Worm (Caenorhabditis elegans) whole organism, L4 larva: ENCODE results near the gene gcy-31.

Source experiments
- D1046.2 ChIP-seq: fragments of 200-800 bp; sonication (Bioruptor generic); IDR thresholded peaks from 2 replicates; pipeline ENCODE4 v1.3.6; 2022; ENCODE audit warnings: missing genetic modification characterization, missing compliant biosample characterization
- F10B5.3 ChIP-seq: sonication (generic microtip); optimal IDR thresholded peaks from 2 replicates; lab custom pipeline; 2016; ENCODE audit warnings: mild to moderate bottlenecking, missing genetic modification characterization, missing compliant biosample characterization
- F26F4.8 ChIP-seq: fragments of 200-800 bp; sonication (Bioruptor generic); conservative IDR thresholded peaks from 2 replicates; pipeline ENCODE4 v1.3.6; 2022; ENCODE audit warnings: missing genetic modification characterization, missing compliant biosample characterization
- F37D6.2 ChIP-seq: sonication (generic microtip); optimal IDR thresholded peaks from 2 replicates; lab custom pipeline; 2016; ENCODE audit warnings: mild to moderate bottlenecking, missing genetic modification characterization, missing compliant biosample characterization
- ZK546.5 ChIP-seq, 2 experiments: sonication (generic microtip); optimal IDR thresholded peaks; 2 replicates each; lab custom pipeline; 2017; ENCODE audit warnings: missing biosample characterization in 2 of 2, missing genetic modification characterization in 2 of 2
- aly-2 ChIP-seq: sonication (generic microtip); optimal IDR thresholded peaks from 2 replicates; lab custom pipeline; 2018; ENCODE audit warnings: missing biosample characterization, missing genetic modification characterization
- arid-1 ChIP-seq: fragments of 200-800 bp; sonication (Bioruptor generic); conservative IDR thresholded peaks from 2 replicates; pipeline ENCODE4 v1.3.6; 2022; ENCODE audit warnings: missing genetic modification reagents, missing genetic modification characterization, missing compliant biosample characterization
- attf-4 ChIP-seq: sonication (generic microtip); optimal IDR thresholded peaks from 3 replicates; lab custom pipeline; 2017; ENCODE audit warnings: missing biosample characterization, missing genetic modification characterization
- ceh-20 ChIP-seq: fragments of 200-800 bp; sonication (Bioruptor generic); IDR thresholded peaks from 2 replicates; pipeline ENCODE4 v1.3.6; 2022; ENCODE audit warnings: missing genetic modification reagents, missing genetic modification characterization, missing compliant biosample characterization
- ceh-32 ChIP-seq: sonication (generic microtip); optimal IDR thresholded peaks from 2 replicates; lab custom pipeline; 2016; ENCODE audit warnings: mild to moderate bottlenecking, missing genetic modification characterization, missing compliant biosample characterization; ENCODE audit not compliant: poor library complexity
- ceh-82 ChIP-seq: sonication (generic microtip); optimal IDR thresholded peaks from 2 replicates; lab custom pipeline; 2017; ENCODE audit warnings: missing biosample characterization, missing genetic modification characterization
- cey-2 ChIP-seq: sonication (generic microtip); optimal IDR thresholded peaks from 3 replicates; lab custom pipeline; 2017; ENCODE audit warnings: missing genetic modification characterization, mild to moderate bottlenecking, missing compliant biosample characterization, antibody characterized with exemption, borderline replicate concordance; ENCODE audit not compliant: insufficient read depth
- daf-12 ChIP-seq: fragments of 150-350 bp; optimal IDR thresholded peaks from 2 replicates; lab custom pipeline; 2014; ENCODE audit warnings: missing biosample characterization, missing genetic modification reagents, missing genetic modification characterization
- dmd-6 ChIP-seq: fragments of 200-800 bp; sonication (Bioruptor generic); IDR thresholded peaks from 2 replicates; pipeline ENCODE4 v1.3.6; 2022; ENCODE audit warnings: missing genetic modification reagents, missing genetic modification characterization, missing compliant biosample characterization
- dpl-1 ChIP-seq: fragments of 150-350 bp; optimal IDR thresholded peaks from 2 replicates; lab custom pipeline; 2014; ENCODE audit warnings: missing biosample characterization, missing genetic modification reagents, missing genetic modification characterization
- duxl-1 ChIP-seq: sonication (generic microtip); optimal IDR thresholded peaks from 2 replicates; lab custom pipeline; 2016; ENCODE audit warnings: mild to moderate bottlenecking, missing genetic modification characterization, moderate library complexity, missing compliant biosample characterization; ENCODE audit not compliant: poor library complexity
- dve-1 ChIP-seq: sonication (generic microtip); optimal IDR thresholded peaks from 2 replicates; lab custom pipeline; 2017; ENCODE audit warnings: antibody characterized with exemption, mild to moderate bottlenecking, missing genetic modification characterization, missing compliant biosample characterization; ENCODE audit not compliant: insufficient read depth
- egl-27 ChIP-seq: sonication (generic microtip); optimal IDR thresholded peaks from 3 replicates; lab custom pipeline; 2017; ENCODE audit warnings: missing biosample characterization, missing genetic modification reagents, missing genetic modification characterization
- egl-43 ChIP-seq: fragments of 200-800 bp; sonication (Bioruptor generic); IDR thresholded peaks from 2 replicates; pipeline ENCODE4 v1.3.6; 2022; ENCODE audit warnings: missing genetic modification reagents, missing genetic modification characterization, missing compliant biosample characterization
- fos-1 ChIP-seq: fragments of 150-350 bp; optimal IDR thresholded peaks from 2 replicates; lab custom pipeline; 2014; ENCODE audit warnings: missing biosample characterization, missing genetic modification characterization
- hif-1 ChIP-seq, 2 experiments: sonication (generic microtip); optimal IDR thresholded peaks; 2 replicates each; lab custom pipeline; 2016 to 2017; ENCODE audit warnings: missing compliant biosample characterization in 2 of 2, missing genetic modification characterization in 2 of 2, missing genetic modification reagents in 2 of 2, missing genotype in 2 of 2, mild to moderate bottlenecking in 1 of 2
- hlh-11 ChIP-seq: fragments of 200-800 bp; sonication (Bioruptor generic); optimal IDR thresholded peaks from 2 replicates; lab custom pipeline; 2018; ENCODE audit warnings: mild to moderate bottlenecking, missing genetic modification characterization, missing compliant biosample characterization
- hlh-30 ChIP-seq: sonication (generic microtip); optimal IDR thresholded peaks from 2 replicates; lab custom pipeline; 2017; ENCODE audit warnings: antibody characterized with exemption, mild to moderate bottlenecking, missing genetic modification characterization, missing compliant biosample characterization; ENCODE audit not compliant: insufficient read depth
- hmg-1.1 ChIP-seq: fragments of 200-800 bp; sonication (Bioruptor generic); IDR thresholded peaks from 2 replicates; pipeline ENCODE4 v1.3.6; 2022; ENCODE audit warnings: missing genetic modification reagents, missing genetic modification characterization, missing compliant biosample characterization
- jun-1 ChIP-seq: fragments of 150-350 bp; optimal IDR thresholded peaks from 2 replicates; lab custom pipeline; 2014; ENCODE audit warnings: missing biosample characterization, missing genetic modification reagents, missing genetic modification characterization
- lin-1 ChIP-seq: fragments of 200-800 bp; sonication (Bioruptor generic); IDR thresholded peaks from 2 replicates; pipeline ENCODE4 v1.3.6; 2022; ENCODE audit warnings: missing genetic modification reagents, missing genetic modification characterization, missing compliant biosample characterization
- lin-15B ChIP-seq: fragments of 150-350 bp; sonication (generic microtip); optimal IDR thresholded peaks from 3 replicates; lab custom pipeline; 2014; ENCODE audit warnings: missing biosample characterization, missing genetic modification characterization
- lsy-2 ChIP-seq, 2 experiments: fragments of 150-350 bp in 1 of 2; sonication (generic microtip) in 1 of 2; optimal IDR thresholded peaks; 2 replicates each; lab custom pipeline; 2014 to 2017; ENCODE audit warnings: missing biosample characterization in 2 of 2, missing genetic modification characterization in 2 of 2
- madf-9 ChIP-seq: fragments of 200-800 bp; sonication (Bioruptor generic); conservative IDR thresholded peaks from 2 replicates; pipeline ENCODE4 v1.3.6; 2022; ENCODE audit warnings: missing genetic modification reagents, missing genetic modification characterization, missing compliant biosample characterization
- mdl-1 ChIP-seq, 2 experiments: fragments of 150-350 bp in 1 of 2; sonication (generic microtip) in 1 of 2; optimal IDR thresholded peaks; 2 replicates each; lab custom pipeline; 2014 to 2017; ENCODE audit warnings: missing biosample characterization in 2 of 2, missing genetic modification characterization in 2 of 2
- mxl-3 ChIP-seq: fragments of 200-800 bp; sonication (Bioruptor generic); optimal IDR thresholded peaks from 2 replicates; lab custom pipeline; 2018; ENCODE audit warnings: mild to moderate bottlenecking, missing genetic modification characterization, missing compliant biosample characterization
- nhr-10 ChIP-seq: fragments of 150-350 bp; optimal IDR thresholded peaks from 2 replicates; lab custom pipeline; 2014; ENCODE audit warnings: missing biosample characterization, missing genetic modification characterization
- nhr-102 ChIP-seq: sonication (generic microtip); optimal IDR thresholded peaks from 2 replicates; lab custom pipeline; 2016; ENCODE audit warnings: mild to moderate bottlenecking, missing genetic modification characterization, moderate library complexity, missing compliant biosample characterization
- nhr-111 ChIP-seq: fragments of 200-800 bp; sonication (Bioruptor generic); optimal IDR thresholded peaks from 2 replicates; lab custom pipeline; 2018; ENCODE audit warnings: mild to moderate bottlenecking, missing genetic modification characterization, missing compliant biosample characterization
- nhr-28 ChIP-seq: fragments of 150-350 bp; optimal IDR thresholded peaks from 2 replicates; lab custom pipeline; 2014; ENCODE audit warnings: missing biosample characterization, missing genetic modification characterization
- nhr-41 ChIP-seq: fragments of 200-800 bp; sonication (Bioruptor generic); IDR thresholded peaks from 2 replicates; pipeline ENCODE4 v1.3.6; 2022; ENCODE audit warnings: missing genetic modification reagents, missing genetic modification characterization, missing compliant biosample characterization
- nhr-48 ChIP-seq: sonication (generic microtip); optimal IDR thresholded peaks from 2 replicates; lab custom pipeline; 2016; ENCODE audit warnings: mild to moderate bottlenecking, missing genetic modification characterization, missing compliant biosample characterization
- set-16 ChIP-seq: fragments of 200-800 bp; sonication (Bioruptor generic); IDR thresholded peaks from 2 replicates; pipeline ENCODE4 v1.3.6; 2022; ENCODE audit warnings: missing genetic modification reagents, missing genetic modification characterization, missing compliant biosample characterization
- skn-1 ChIP-seq: fragments of 150-350 bp; optimal IDR thresholded peaks from 2 replicates; lab custom pipeline; 2014; ENCODE audit warnings: missing biosample characterization, missing genetic modification characterization
- snpc-1.2 ChIP-seq: fragments of 200-800 bp; sonication (Bioruptor generic); IDR thresholded peaks from 2 replicates; pipeline ENCODE4 v1.3.6; 2022; ENCODE audit warnings: missing genetic modification reagents, missing genetic modification characterization, missing compliant biosample characterization
- spr-1 ChIP-seq: sonication (generic microtip); optimal IDR thresholded peaks from 2 replicates; lab custom pipeline; 2016; ENCODE audit warnings: mild to moderate bottlenecking, missing genetic modification characterization, missing compliant biosample characterization
- spr-3 ChIP-seq: fragments of 200-800 bp; sonication (Bioruptor generic); optimal IDR thresholded peaks from 2 replicates; lab custom pipeline; 2018; ENCODE audit warnings: mild to moderate bottlenecking, missing genetic modification characterization, missing compliant biosample characterization
- unc-39 ChIP-seq: sonication (generic microtip); optimal IDR thresholded peaks from 2 replicates; lab custom pipeline; 2017; ENCODE audit warnings: missing biosample characterization, missing genetic modification characterization
- unc-62 ChIP-seq, 3 experiments: fragments of 150-350 bp in 1 of 3; sonication (generic microtip); optimal IDR thresholded peaks in 2 of 3; peaks in 1 of 3; 1 replicate in 1 of 3; 2 replicates in 2 of 3; lab custom pipeline; 2014 to 2017; ENCODE audit warnings: missing biosample characterization in 3 of 3, missing genetic modification characterization in 3 of 3, missing genetic modification reagents in 3 of 3, missing genotype in 1 of 3
- vab-7 ChIP-seq: fragments of 200-800 bp; sonication (Bioruptor generic); IDR thresholded peaks from 2 replicates; pipeline ENCODE4 v1.3.6; 2022; ENCODE audit warnings: missing genetic modification reagents, missing genetic modification characterization, missing compliant biosample characterization
- ztf-7 ChIP-seq: fragments of 150-350 bp; optimal IDR thresholded peaks from 2 replicates; lab custom pipeline; 2014; ENCODE audit warnings: missing biosample characterization, missing genetic modification characterization

Gene gcy-31

ce11 chrX:2435353-2435752 is 8.0 kb upstream of the gcy-31 start (continued):
- no peak for TF ChIP-seq egl-27 (tag; lab: Kevin White, UChicago)
- no peak for TF ChIP-seq egl-43 (GFP tag; lab: Robert Waterston, UW)
- no peak for TF ChIP-seq vab-7 (GFP tag; lab: Robert Waterston, UW)
- TF ChIP-seq aly-2: no peak
- no peak for TF ChIP-seq nhr-111 (GFP tag; lab: Kevin White, UChicago)
- TF ChIP-seq hmg-1.1 (GFP tag; lab: Robert Waterston, UW): 0 out of 2 replicates have a peak, but pooled peaks have one; percentile 9
- no peak for TF ChIP-seq D1046.2 (GFP tag; lab: Robert Waterston, UW)
- no peak for TF ChIP-seq cey-2 (tag; lab: Kevin White, UChicago)
- no peak for TF ChIP-seq lin-15B (tag; lab: Kevin White, UChicago)
- no peak for TF ChIP-seq ZK546.5 (tag; optimal IDR thresholded peaks at IDR 0.05; lab: Kevin White, UChicago)
- TF ChIP-seq set-16: peak; percentile 35; the same call in 1 of the 2 replicates
- TF ChIP-seq arid-1 (GFP tag; lab: Robert Waterston, UW): no peak
- no peak for TF ChIP-seq duxl-1
- TF ChIP-seq daf-12 (tag; lab: Kevin White, UChicago): no peak
- no peak for TF ChIP-seq madf-9 (GFP tag; lab: Robert Waterston, UW)
- peak; percentile 14 for TF ChIP-seq dve-1 (tag; lab: Kevin White, UChicago)
- no peak for TF ChIP-seq skn-1

- no peak for TF ChIP-seq set-16
- TF ChIP-seq mxl-3 (GFP tag; lab: Kevin White, UChicago): no peak
- TF ChIP-seq ztf-7: no peak
- no peak for TF ChIP-seq hif-1 (tag; optimal IDR thresholded peaks at IDR 0.05; lab: Kevin White, UChicago)
- no peak for TF ChIP-seq egl-27 (tag; lab: Kevin White, UChicago)
- no peak for TF ChIP-seq unc-39
- TF ChIP-seq nhr-41 (GFP tag; lab: Robert Waterston, UW): no peak
- peak; percentile 26 for TF ChIP-seq hlh-11
- TF ChIP-seq nhr-102 (tag; lab: Kevin White, UChicago): no peak
- peak; percentile 61 for TF ChIP-seq hlh-30 (tag; lab: Kevin White, UChicago)
- TF ChIP-seq nhr-48 (tag; lab: Kevin White, UChicago): no peak
- peak; percentile 28 for TF ChIP-seq F10B5.3 (tag; lab: Kevin White, UChicago)
- no peak for TF ChIP-seq lin-15B (tag; lab: Kevin White, UChicago)
- TF ChIP-seq unc-62 (GFP tag; optimal IDR thresholded peaks at IDR 0.05 in 1 of 2; lab: Kevin White, UChicago): peak in 1 of 2 experiments; percentile 64
- no peak for TF ChIP-seq unc-62 (tag; optimal IDR thresholded peaks at IDR 0.05; lab: Kevin White, UChicago)
- TF ChIP-seq mdl-1 (tag; optimal IDR thresholded peaks at IDR 0.05; lab: Kevin White, UChicago): no peak
- TF ChIP-seq ceh-32: no peak
- TF ChIP-seq, all 104 proteins: peak for 4
Observed at ce11 chrX:2433805-2434204, 6.5 kb upstream of the gcy-31 start.

ce11 chrX:2432459-2432858 is 5.2 kb upstream of the gcy-31 start:
- TF ChIP-seq dmd-6 (GFP tag; lab: Robert Waterston, UW) (peak; percentile 63), ceh-82 (tag; lab: Kevin White, UChicago) (no peak), snpc-1.2 (GFP tag; lab: Robert Waterston, UW) (no peak), F26F4.8 (GFP tag; lab: Robert Waterston, UW) (no peak), spr-3 (no peak), dpl-1 (GFP tag; lab: Kevin White, UChicago) (peak; percentile 15), nhr-48 (tag; lab: Kevin White, UChicago) (no peak), lin-1 (GFP tag; lab: Robert Waterston, UW) (0 out of 2 replicates have a peak, but pooled peaks have one; percentile 27), hif-1 (tag; optimal IDR thresholded peaks at IDR 0.05; lab: Kevin White, UChicago) (peak in 1 of 2 experiments; percentile 16), nhr-10 (tag; lab: Kevin White, UChicago) (no peak), set-16 (peak; percentile 96), ceh-20 (no peak), dve-1 (tag; lab: Kevin White, UChicago) (peak; percentile 84), nhr-28 (tag; lab: Kevin White, UChicago) (peak; percentile 79), F37D6.2 (tag; lab: Kevin White, UChicago) (peak; percentile 5), lsy-2 (tag; optimal IDR thresholded peaks at IDR 0.05; lab: Kevin White, UChicago) (peak in 1 of 2 experiments; percentile 59), spr-1 (tag; lab: Kevin White, UChicago) (no peak), unc-39 (no peak), fos-1 (tag; lab: Kevin White, UChicago) (no peak), attf-4 (no peak), hlh-30 (tag; lab: Kevin White, UChicago) (peak; percentile 59), mdl-1 (tag; optimal IDR thresholded peaks at IDR 0.05; lab: Kevin White, UChicago) (peak; percentile 23 to 55), jun-1 (tag; lab: Kevin White, UChicago) (peak; percentile 34)
